Worm (Caenorhabditis elegans) whole organism, mixed stage, embryonic: Measurements from ENCODE around the gene srp-6.

ENCODE experiments used
- blmp-1 ChIP-seq: fragments of 150-350 bp; optimal IDR thresholded peaks from 2 replicates; lab custom pipeline; 2014; ENCODE audit warnings: missing biosample characterization, missing genetic modification characterization
- ceh-83 ChIP-seq: fragments of 200-800 bp; sonication (Bioruptor generic); optimal IDR thresholded peaks from 2 replicates; lab custom pipeline; 2018; ENCODE audit warnings: mild to moderate bottlenecking, missing genetic modification characterization, missing compliant biosample characterization
- cnd-1 ChIP-seq: fragments of 200-800 bp; sonication (Bioruptor generic); optimal IDR thresholded peaks from 2 replicates; lab custom pipeline; 2018; ENCODE audit warnings: mild to moderate bottlenecking, missing genetic modification characterization, missing compliant biosample characterization
- elt-3 ChIP-seq: fragments of 150-350 bp; optimal IDR thresholded peaks from 2 replicates; lab custom pipeline; 2014; ENCODE audit warnings: missing biosample characterization, missing genetic modification characterization
- lsy-2 ChIP-seq: fragments of 150-350 bp; optimal IDR thresholded peaks from 2 replicates; lab custom pipeline; 2014; ENCODE audit warnings: missing biosample characterization, missing genetic modification characterization
- mep-1 ChIP-seq: fragments of 150-350 bp; optimal IDR thresholded peaks from 2 replicates; lab custom pipeline; 2017; ENCODE audit warnings: missing biosample characterization, missing genetic modification reagents, missing genetic modification characterization, inconsistent platforms
- nhr-12 ChIP-seq: fragments of 150-350 bp; optimal IDR thresholded peaks from 2 replicates; lab custom pipeline; 2014; ENCODE audit warnings: missing biosample characterization, missing genetic modification characterization
- nhr-237 ChIP-seq: fragments of 150-350 bp; optimal IDR thresholded peaks from 2 replicates; lab custom pipeline; 2014; ENCODE audit warnings: missing biosample characterization, missing genetic modification characterization
- pha-4 ChIP-seq: fragments of 150-350 bp; optimal IDR thresholded peaks from 2 replicates; lab custom pipeline; 2018; ENCODE audit warnings: missing biosample characterization, missing genetic modification reagents, missing genetic modification characterization
- sem-2 ChIP-seq: fragments of 200-800 bp; sonication (Bioruptor generic); optimal IDR thresholded peaks from 2 replicates; lab custom pipeline; 2018; ENCODE audit warnings: mild to moderate bottlenecking, missing genetic modification characterization, missing compliant biosample characterization
- snpc-4 ChIP-seq: fragments of 150-350 bp; optimal IDR thresholded peaks from 2 replicates; lab custom pipeline; 2014; ENCODE audit warnings: missing biosample characterization, missing genetic modification characterization
- sptf-1 ChIP-seq: sonication (generic microtip); optimal IDR thresholded peaks from 2 replicates; lab custom pipeline; 2017; ENCODE audit warnings: mild to moderate bottlenecking, missing genetic modification characterization, moderate library complexity, missing compliant biosample characterization
- unc-62 ChIP-seq: fragments of 150-350 bp; optimal IDR thresholded peaks from 2 replicates; lab custom pipeline; 2014; ENCODE audit warnings: missing biosample characterization, missing genetic modification reagents, missing genetic modification characterization
- ztf-11 ChIP-seq: fragments of 150-350 bp; optimal IDR thresholded peaks from 2 replicates; lab custom pipeline; 2014; ENCODE audit warnings: missing biosample characterization, missing genetic modification characterization

DNA sequence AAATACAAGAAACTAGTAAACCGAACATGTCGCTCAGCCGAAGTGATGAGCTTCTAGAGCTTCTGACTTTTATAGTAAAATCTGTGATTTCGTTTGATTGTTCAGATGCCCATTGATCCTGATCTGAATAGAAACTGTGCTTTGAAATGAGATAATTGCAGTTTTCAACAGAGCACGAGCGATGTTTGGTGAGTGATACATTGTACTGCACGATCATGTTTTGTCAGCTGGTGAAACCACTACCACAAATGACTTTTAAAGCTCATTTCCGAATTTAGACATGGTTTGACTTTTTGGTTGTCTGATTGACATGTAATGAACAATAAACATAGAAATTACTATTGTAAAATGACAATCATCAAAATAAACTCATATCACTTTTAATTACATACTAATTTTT lies 30.4 kb downstream of the srp-6 start, which contains the start of gene tag-293:
- TF ChIP-seq pha-4 (tag; lab: Kevin White, UChicago) (no peak), nhr-12 (tag; lab: Kevin White, UChicago) (no peak), sem-2 (GFP tag; lab: Kevin White, UChicago) (no peak), ceh-83 (GFP tag; lab: Kevin White, UChicago) (no peak), ztf-11 (no peak), unc-62 (GFP tag; lab: Kevin White, UChicago) (no peak), blmp-1 (tag; lab: Kevin White, UChicago) (no peak), mep-1 (tag; lab: Kevin White, UChicago) (no peak), cnd-1 (tag; lab: Kevin White, UChicago) (no peak), elt-3 (no peak), snpc-4 (tag; lab: Kevin White, UChicago) (no peak), nhr-237 (tag; lab: Kevin White, UChicago) (no peak), lsy-2 (tag; lab: Kevin White, UChicago) (no peak), sptf-1 (tag; lab: Kevin White, UChicago) (no peak)
